Fruit fly (Drosophila melanogaster) whole organism, prepupa: Measurements from ENCODE around the gene Samuel.
A peak's percentile ranks its signal among the peaks of the same experiment; 100 is the strongest.

ENCODE experiments used
- CG10631 ChIP-seq: fragments of 200-800 bp; sonication (Bioruptor generic); optimal IDR thresholded peaks from 2 replicates; lab custom pipeline; 2016; ENCODE audit warnings: missing biosample characterization, missing genetic modification characterization
- CG11294 ChIP-seq: fragments of 200-800 bp; sonication (Bioruptor generic); IDR thresholded peaks from 2 replicates; pipeline ENCODE4 v1.3.6; 2022; ENCODE audit warnings: missing biosample characterization, missing genetic modification characterization
- CG11762 ChIP-seq: fragments of 200-800 bp; sonication (Bioruptor generic); optimal IDR thresholded peaks from 3 replicates; lab custom pipeline; 2016; ENCODE audit warnings: missing biosample characterization, missing genetic modification characterization; ENCODE audit not compliant: insufficient read depth
- CG11902 ChIP-seq: fragments of 200-800 bp; sonication (Bioruptor generic); optimal IDR thresholded peaks from 3 replicates; lab custom pipeline; 2016; ENCODE audit warnings: missing biosample characterization, missing genetic modification characterization
- CG15336 ChIP-seq: fragments of 200-800 bp; sonication (Bioruptor generic); IDR thresholded peaks from 2 replicates; pipeline ENCODE4 v1.3.6; 2022; ENCODE audit warnings: missing biosample characterization, missing genetic modification characterization
- CG16779 ChIP-seq: fragments of 200-800 bp; sonication (Bioruptor generic); optimal IDR thresholded peaks from 3 replicates; lab custom pipeline; 2017; ENCODE audit warnings: missing biosample characterization, mild to moderate bottlenecking, missing genetic modification characterization
- CG3032 ChIP-seq: fragments of 200-800 bp; optimal IDR thresholded peaks from 2 replicates; lab custom pipeline; 2019; ENCODE audit warnings: missing biosample characterization, mild to moderate bottlenecking, missing genetic modification characterization, moderate library complexity
- CG32006 ChIP-seq: fragments of 200-800 bp; sonication (Bioruptor generic); optimal IDR thresholded peaks from 3 replicates; lab custom pipeline; 2017; ENCODE audit warnings: missing biosample characterization, mild to moderate bottlenecking, missing genetic modification characterization
- CG34406 ChIP-seq: fragments of 200-800 bp; sonication (Bioruptor generic); optimal IDR thresholded peaks from 3 replicates; lab custom pipeline; 2016; ENCODE audit warnings: missing biosample characterization, missing genetic modification characterization
- CG3919 ChIP-seq: fragments of 200-800 bp; sonication (Bioruptor generic); optimal IDR thresholded peaks from 3 replicates; lab custom pipeline; 2016; ENCODE audit warnings: missing biosample characterization, missing genetic modification characterization
- CG6163 ChIP-seq: fragments of 200-800 bp; sonication (Bioruptor generic); IDR thresholded peaks from 3 replicates; pipeline ENCODE4 v1.3.6; 2022; ENCODE audit warnings: missing biosample characterization, missing genetic modification characterization
- CG6276 ChIP-seq: fragments of 200-800 bp; sonication (Bioruptor generic); optimal IDR thresholded peaks from 2 replicates; lab custom pipeline; 2017; ENCODE audit warnings: missing biosample characterization, mild to moderate bottlenecking, missing genetic modification characterization
- CG6792 ChIP-seq: fragments of 200-800 bp; sonication (Bioruptor generic); optimal IDR thresholded peaks from 3 replicates; lab custom pipeline; 2016; ENCODE audit warnings: missing biosample characterization, missing genetic modification characterization
- CG6808 ChIP-seq: fragments of 200-800 bp; sonication (Bioruptor generic); optimal IDR thresholded peaks from 3 replicates; lab custom pipeline; 2017; ENCODE audit warnings: missing biosample characterization, missing genetic modification characterization, mild to moderate bottlenecking, moderate library complexity, missing genetic modification reagents
- CG7368 ChIP-seq: fragments of 200-800 bp; sonication (Bioruptor generic); optimal IDR thresholded peaks from 3 replicates; lab custom pipeline; 2016; ENCODE audit warnings: missing biosample characterization, missing genetic modification characterization
- CG8119 ChIP-seq: fragments of 200-800 bp; sonication (Bioruptor generic); IDR thresholded peaks from 3 replicates; pipeline ENCODE4 v1.3.6; 2022; ENCODE audit warnings: missing biosample characterization, missing genetic modification characterization
- CG8319 ChIP-seq: fragments of 200-800 bp; sonication (Bioruptor generic); optimal IDR thresholded peaks from 3 replicates; lab custom pipeline; 2016; ENCODE audit warnings: missing biosample characterization, missing genetic modification characterization
- CG8632 ChIP-seq: fragments of 200-800 bp; sonication (Bioruptor generic); optimal IDR thresholded peaks from 3 replicates; lab custom pipeline; 2016; ENCODE audit warnings: missing biosample characterization, missing genetic modification characterization
- CG9139 ChIP-seq: fragments of 200-800 bp; sonication (Bioruptor generic); optimal IDR thresholded peaks from 3 replicates; lab custom pipeline; 2017; ENCODE audit warnings: missing biosample characterization, mild to moderate bottlenecking, missing genetic modification characterization
- Eip75B ChIP-seq: fragments of 200-800 bp; sonication (Bioruptor generic); optimal IDR thresholded peaks from 3 replicates; lab custom pipeline; 2016; ENCODE audit warnings: missing biosample characterization, missing genetic modification characterization
- Eip78C ChIP-seq: fragments of 200-800 bp; sonication (Bioruptor generic); peaks from one replicate; lab custom pipeline; 2016; ENCODE audit warnings: missing biosample characterization, missing genetic modification characterization
- Ets21C ChIP-seq: fragments of 200-800 bp; sonication (Bioruptor generic); optimal IDR thresholded peaks from 3 replicates; lab custom pipeline; 2016; ENCODE audit warnings: missing biosample characterization, missing genetic modification characterization
- Ets96B ChIP-seq: fragments of 200-800 bp; optimal IDR thresholded peaks from 2 replicates; lab custom pipeline; 2019; ENCODE audit warnings: missing biosample characterization, mild to moderate bottlenecking, missing genetic modification characterization, moderate library complexity
- Gug ChIP-seq: fragments of 200-800 bp; sonication (Bioruptor generic); IDR thresholded peaks from 2 replicates; pipeline ENCODE4 v1.3.6; 2022; ENCODE audit warnings: missing biosample characterization, missing genetic modification characterization
- Hr38 ChIP-seq: sonication (Bioruptor generic); optimal IDR thresholded peaks from 2 replicates; lab custom pipeline; 2016; ENCODE audit warnings: missing biosample characterization, missing genetic modification characterization
- Hr4 ChIP-seq: fragments of 200-800 bp; sonication (Bioruptor generic); optimal IDR thresholded peaks from 3 replicates; lab custom pipeline; 2016; ENCODE audit warnings: missing biosample characterization, missing genetic modification characterization
- Met ChIP-seq: fragments of 200-800 bp; sonication (Bioruptor generic); optimal IDR thresholded peaks from 3 replicates; lab custom pipeline; 2016; ENCODE audit warnings: missing biosample characterization, missing genetic modification characterization
- Sox102F ChIP-seq: fragments of 200-800 bp; sonication (Bioruptor generic); optimal IDR thresholded peaks from 2 replicates; lab custom pipeline; 2016; ENCODE audit warnings: missing biosample characterization, mild to moderate bottlenecking, missing genetic modification characterization
- Sox15 ChIP-seq: fragments of 200-800 bp; sonication (Bioruptor generic); optimal IDR thresholded peaks from 3 replicates; lab custom pipeline; 2016; ENCODE audit warnings: missing biosample characterization, missing genetic modification characterization
- achi ChIP-seq: fragments of 200-800 bp; sonication (Bioruptor generic); optimal IDR thresholded peaks from 3 replicates; lab custom pipeline; 2016; ENCODE audit warnings: missing biosample characterization, missing genetic modification characterization
- acj6 ChIP-seq: fragments of 200-800 bp; sonication (Bioruptor generic); optimal IDR thresholded peaks from 3 replicates; lab custom pipeline; 2016; ENCODE audit warnings: missing biosample characterization, missing genetic modification characterization
- dac ChIP-seq: fragments of 200-800 bp; sonication (Bioruptor generic); optimal IDR thresholded peaks from 2 replicates; lab custom pipeline; 2017; ENCODE audit warnings: missing biosample characterization, mild to moderate bottlenecking, missing genetic modification characterization
- dsx ChIP-seq: fragments of 200-800 bp; optimal IDR thresholded peaks from 3 replicates; lab custom pipeline; 2019; ENCODE audit warnings: missing biosample characterization, mild to moderate bottlenecking, missing genetic modification characterization, moderate library complexity; ENCODE audit not compliant: poor library complexity, severe bottlenecking
- esn ChIP-seq: fragments of 200-800 bp; sonication (Bioruptor generic); optimal IDR thresholded peaks from 2 replicates; lab custom pipeline; 2016; ENCODE audit warnings: missing biosample characterization, mild to moderate bottlenecking, missing genetic modification characterization, moderate library complexity
- fd59A ChIP-seq: fragments of 200-800 bp; sonication (Bioruptor generic); optimal IDR thresholded peaks from 2 replicates; lab custom pipeline; 2017; ENCODE audit warnings: missing biosample characterization, mild to moderate bottlenecking, missing genetic modification characterization, missing genetic modification reagents
- salr ChIP-seq, 2 experiments: fragments of 200-800 bp; sonication (Bioruptor generic); optimal IDR thresholded peaks; 3 replicates each; lab custom pipeline; 2016 to 2018; ENCODE audit warnings: missing biosample characterization in 2 of 2, missing genetic modification characterization in 2 of 2, mild to moderate bottlenecking in 1 of 2
- ss ChIP-seq, 2 experiments: fragments of 200-800 bp; sonication (Bioruptor generic); optimal IDR thresholded peaks; 2 replicates in 1 of 2; 3 replicates in 1 of 2; lab custom pipeline; 2017 to 2018; ENCODE audit warnings: mild to moderate bottlenecking in 2 of 2, missing biosample characterization in 2 of 2, missing genetic modification characterization in 2 of 2, moderate library complexity in 1 of 2
- svp ChIP-seq: fragments of 200-800 bp; sonication (Bioruptor generic); peaks from one replicate; lab custom pipeline; 2016; ENCODE audit warnings: missing biosample characterization, missing genetic modification characterization
- topi ChIP-seq: fragments of 200-800 bp; sonication (Bioruptor generic); optimal IDR thresholded peaks from 3 replicates; lab custom pipeline; 2016; ENCODE audit warnings: missing biosample characterization, missing genetic modification characterization
- vri ChIP-seq: fragments of 200-800 bp; sonication (Bioruptor generic); optimal IDR thresholded peaks from 3 replicates; lab custom pipeline; 2016; ENCODE audit warnings: missing biosample characterization, mild to moderate bottlenecking, missing genetic modification characterization

Gene Samuel

DNA sequence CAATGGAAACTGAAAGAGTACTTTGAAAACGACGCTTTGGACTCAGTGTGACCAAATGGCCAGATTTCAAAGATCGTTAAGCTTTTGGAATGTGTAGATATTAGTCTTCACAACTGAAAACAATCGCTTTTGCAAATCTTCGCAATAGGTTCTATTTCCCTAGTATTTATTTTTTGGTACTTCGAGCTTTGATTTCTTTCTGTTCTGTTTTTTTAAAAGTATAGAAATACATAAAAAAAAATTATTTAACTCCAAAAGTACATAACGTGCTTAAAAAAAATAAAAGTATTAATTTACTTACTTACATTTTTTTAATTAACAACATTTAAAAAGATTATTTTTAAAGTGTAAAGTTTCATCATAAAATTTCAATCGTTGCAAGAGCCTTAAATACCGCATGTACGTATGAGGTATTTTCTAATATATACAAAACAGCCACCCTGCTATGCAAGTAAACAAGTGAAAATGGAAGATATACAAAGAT is 79.4 kb downstream of the Samuel start, which contains the start of the genes piwi and CG12253 (continued):
- TF ChIP-seq CG3032 (peak; percentile 54), CG8119 (GFP tag; lab: Robert Waterston, UW) (peak; percentile 88; the same call in 2 of the 3 replicates), Sox15 (GFP tag; lab: Kevin White, UChicago) (peak; percentile 63), Gug (GFP tag; lab: Robert Waterston, UW) (no peak), dsx (GFP tag; lab: Kevin White, UChicago) (no peak), CG7368 (GFP tag; lab: Kevin White, UChicago) (no peak), salr (GFP tag; optimal IDR thresholded peaks at IDR 0.05; lab: Kevin White, UChicago) (no peak), CG9139 (GFP tag; lab: Kevin White, UChicago) (no peak), CG6163 (GFP tag; lab: Robert Waterston, UW) (no peak; the same call in 2 of the 3 replicates), achi (GFP tag; lab: Kevin White, UChicago) (no peak), Ets21C (GFP tag; lab: Kevin White, UChicago) (peak; percentile 50), CG6276 (GFP tag; lab: Kevin White, UChicago) (no peak), svp (GFP tag; lab: Kevin White, UChicago) (no peak), CG16779 (tag; lab: Kevin White, UChicago) (no peak), ss (GFP tag; optimal IDR thresholded peaks at IDR 0.05; lab: Kevin White, UChicago) (no peak), dac (GFP tag; lab: Kevin White, UChicago) (peak; percentile 14), CG3919 (GFP tag; lab: Kevin White, UChicago) (no peak), fd59A (peak; percentile 37), Sox102F (no peak), CG34406 (GFP tag; lab: Kevin White, UChicago) (no peak), CG8319 (no peak), vri (GFP tag; lab: Kevin White, UChicago) (no peak), Hr38 (GFP tag; lab: Kevin White, UChicago) (no peak), topi (GFP tag; lab: Kevin White, UChicago) (peak; percentile 55), CG10631 (GFP tag; lab: Kevin White, UChicago) (peak; percentile 82), CG11294 (GFP tag; lab: Robert Waterston, UW) (no peak), CG11902 (GFP tag; lab: Kevin White, UChicago) (peak; percentile 18), CG32006 (no peak), CG6792 (GFP tag; lab: Kevin White, UChicago) (no peak), CG8632 (peak; percentile 66), Met (GFP tag; lab: Kevin White, UChicago) (peak; percentile 34)
- TF ChIP-seq, all 60 proteins: peak for 22

DNA sequence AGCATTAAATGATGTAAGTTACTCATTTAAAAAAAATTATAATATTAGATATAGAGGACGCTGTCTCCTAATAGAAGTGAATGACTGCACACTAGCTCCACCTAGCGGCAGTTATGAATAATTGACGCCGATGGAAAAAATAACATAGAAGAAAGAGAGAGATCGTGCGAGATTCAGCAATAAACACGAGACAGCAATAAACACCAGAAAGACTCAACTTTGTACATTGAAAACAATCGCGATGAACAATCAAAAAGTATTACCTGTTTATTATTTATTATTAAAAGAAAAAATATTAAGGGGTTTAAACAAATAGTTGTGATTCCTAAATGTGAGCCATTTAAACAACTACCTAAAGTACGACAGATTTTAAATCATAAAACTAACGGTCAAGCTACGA is 80.7 kb downstream of the Samuel start:
- no peak for TF ChIP-seq Hr38 (GFP tag; lab: Kevin White, UChicago)
- peak; percentile 64 for TF ChIP-seq Hr4
- TF ChIP-seq acj6 = no peak
- peak; percentile 5 for TF ChIP-seq CG3032
- peak; percentile 84 for TF ChIP-seq Eip78C
- no peak for TF ChIP-seq esn (GFP tag; lab: Kevin White, UChicago)
- peak; percentile 22; the same call in 1 of the 2 replicates for TF ChIP-seq CG15336 (GFP tag; lab: Robert Waterston, UW)
- peak; percentile 2 for TF ChIP-seq dac (GFP tag; lab: Kevin White, UChicago)
- TF ChIP-seq dsx (GFP tag; lab: Kevin White, UChicago) = no peak
- no peak for TF ChIP-seq salr (GFP tag; optimal IDR thresholded peaks at IDR 0.05; lab: Kevin White, UChicago)
- peak; percentile 29 for TF ChIP-seq CG11762 (GFP tag; lab: Kevin White, UChicago)
- TF ChIP-seq Ets96B (tag; lab: Kevin White, UChicago) = peak; percentile 13
- no peak for TF ChIP-seq Gug (GFP tag; lab: Robert Waterston, UW)
- TF ChIP-seq CG6808 (GFP tag; lab: Kevin White, UChicago) = no peak
- TF ChIP-seq Eip75B = peak; percentile 13
